Worm (Caenorhabditis elegans) whole organism, L2 larva: ENCODE results near the gene C36E6.2.

Experiments used
- C34F6.9 ChIP-seq: fragments of 150-350 bp; optimal IDR thresholded peaks from 2 replicates; lab custom pipeline; 2014; ENCODE audit warnings: missing biosample characterization, missing genetic modification characterization
- R02D3.7 ChIP-seq: fragments of 150-350 bp; optimal IDR thresholded peaks from 2 replicates; lab custom pipeline; 2014; ENCODE audit warnings: missing biosample characterization, missing genetic modification characterization
- Y55F3AM.14 ChIP-seq: fragments of 200-800 bp; sonication (Bioruptor generic); optimal IDR thresholded peaks from 2 replicates; lab custom pipeline; 2018; ENCODE audit warnings: mild to moderate bottlenecking, missing genetic modification characterization, missing compliant biosample characterization
- aly-2 ChIP-seq: fragments of 150-350 bp; optimal IDR thresholded peaks from 2 replicates; lab custom pipeline; 2014; ENCODE audit warnings: missing biosample characterization, missing genetic modification characterization
- blmp-1 ChIP-seq: sonication (generic microtip); optimal IDR thresholded peaks from 2 replicates; lab custom pipeline; 2017; ENCODE audit warnings: missing genetic modification characterization, mild to moderate bottlenecking, missing compliant biosample characterization, antibody characterized with exemption, moderate library complexity; ENCODE audit not compliant: insufficient read depth
- ceh-16 ChIP-seq: fragments of 150-350 bp; optimal IDR thresholded peaks from 2 replicates; lab custom pipeline; 2014; ENCODE audit warnings: missing biosample characterization, missing genetic modification characterization
- ceh-82 ChIP-seq: fragments of 150-350 bp; optimal IDR thresholded peaks from 2 replicates; lab custom pipeline; 2014; ENCODE audit warnings: missing biosample characterization, missing genetic modification characterization
- crh-2 ChIP-seq: sonication (generic microtip); optimal IDR thresholded peaks from 2 replicates; lab custom pipeline; 2017; ENCODE audit warnings: missing biosample characterization, missing genetic modification characterization
- dmd-4 ChIP-seq: sonication (generic microtip); optimal IDR thresholded peaks from 2 replicates; lab custom pipeline; 2017; ENCODE audit warnings: missing biosample characterization, missing genetic modification characterization
- egl-27 ChIP-seq: sonication (generic microtip); optimal IDR thresholded peaks from 3 replicates; lab custom pipeline; 2017; ENCODE audit warnings: missing biosample characterization, missing genetic modification reagents, missing genetic modification characterization
- elt-1 ChIP-seq: fragments of 150-350 bp; optimal IDR thresholded peaks from 2 replicates; lab custom pipeline; 2014; ENCODE audit warnings: missing biosample characterization, missing genetic modification characterization
- elt-3 ChIP-seq: sonication (generic microtip); optimal IDR thresholded peaks from 2 replicates; lab custom pipeline; 2017; ENCODE audit warnings: missing biosample characterization, missing genetic modification characterization
- lin-11 ChIP-seq: fragments of 150-350 bp; sonication (generic microtip); optimal IDR thresholded peaks from 2 replicates; lab custom pipeline; 2014; ENCODE audit warnings: missing biosample characterization, missing genetic modification characterization, inconsistent platforms, mixed read lengths
- lin-13 ChIP-seq: fragments of 150-350 bp; optimal IDR thresholded peaks from 2 replicates; lab custom pipeline; 2014; ENCODE audit warnings: missing biosample characterization, missing genetic modification reagents, missing genetic modification characterization
- lin-39 ChIP-seq: fragments of 150-350 bp; optimal IDR thresholded peaks from 2 replicates; lab custom pipeline; 2014; ENCODE audit warnings: missing biosample characterization, missing genetic modification reagents, missing genetic modification characterization
- lsy-2 ChIP-seq, 2 experiments: fragments of 150-350 bp in 1 of 2; sonication (generic microtip) in 1 of 2; optimal IDR thresholded peaks; 2 replicates each; lab custom pipeline; 2014 to 2017; ENCODE audit warnings: missing biosample characterization in 2 of 2, missing genetic modification characterization in 2 of 2
- mab-5 ChIP-seq: fragments of 150-350 bp; optimal IDR thresholded peaks from 2 replicates; lab custom pipeline; 2014; ENCODE audit warnings: missing biosample characterization, missing genetic modification characterization
- nhr-10 ChIP-seq: sonication (generic microtip); optimal IDR thresholded peaks from 2 replicates; lab custom pipeline; 2017; ENCODE audit warnings: missing biosample characterization, missing genetic modification characterization
- nhr-12 ChIP-seq: fragments of 150-350 bp; optimal IDR thresholded peaks from 2 replicates; lab custom pipeline; 2014; ENCODE audit warnings: missing biosample characterization, missing genetic modification characterization
- nhr-129 ChIP-seq: fragments of 150-350 bp; optimal IDR thresholded peaks from 2 replicates; lab custom pipeline; 2014; ENCODE audit warnings: missing biosample characterization, missing genetic modification characterization
- nhr-23 ChIP-seq: fragments of 150-350 bp; optimal IDR thresholded peaks from 2 replicates; lab custom pipeline; 2014; ENCODE audit warnings: missing biosample characterization, missing genetic modification reagents, missing genetic modification characterization
- nhr-237 ChIP-seq: fragments of 150-350 bp; optimal IDR thresholded peaks from 2 replicates; lab custom pipeline; 2014; ENCODE audit warnings: missing biosample characterization, missing genetic modification characterization
- nhr-6 ChIP-seq: fragments of 150-350 bp; optimal IDR thresholded peaks from 2 replicates; lab custom pipeline; 2014; ENCODE audit warnings: missing biosample characterization, missing genetic modification characterization
- nhr-77 ChIP-seq: fragments of 150-350 bp; optimal IDR thresholded peaks from 2 replicates; lab custom pipeline; 2014; ENCODE audit warnings: missing biosample characterization, missing genetic modification characterization
- sem-4 ChIP-seq: fragments of 150-350 bp; optimal IDR thresholded peaks from 2 replicates; lab custom pipeline; 2014; ENCODE audit warnings: missing biosample characterization, missing genetic modification reagents, missing genetic modification characterization
- sma-3 ChIP-seq: sonication (generic microtip); optimal IDR thresholded peaks from 2 replicates; lab custom pipeline; 2016; ENCODE audit warnings: missing genetic modification reagents, missing genetic modification characterization, missing compliant biosample characterization
- sma-9 ChIP-seq, 2 experiments: fragments of 150-350 bp in 1 of 2; sonication (generic microtip) in 1 of 2; optimal IDR thresholded peaks; 2 replicates each; lab custom pipeline; 2014 to 2016; ENCODE audit warnings: missing genetic modification characterization in 2 of 2, mild to moderate bottlenecking in 1 of 2, missing biosample characterization in 1 of 2, missing compliant biosample characterization in 1 of 2, missing genetic modification reagents in 1 of 2, moderate library complexity in 1 of 2
- snpc-4 ChIP-seq: fragments of 150-350 bp; optimal IDR thresholded peaks from 2 replicates; lab custom pipeline; 2014; ENCODE audit warnings: missing biosample characterization, missing genetic modification characterization
- unc-39 ChIP-seq: fragments of 150-350 bp; optimal IDR thresholded peaks from 2 replicates; lab custom pipeline; 2014; ENCODE audit warnings: missing biosample characterization, missing genetic modification characterization
- zag-1 ChIP-seq: fragments of 150-350 bp; optimal IDR thresholded peaks from 2 replicates; lab custom pipeline; 2014; ENCODE audit warnings: missing biosample characterization, missing genetic modification characterization
- ztf-1 ChIP-seq: fragments of 200-800 bp; sonication (Bioruptor generic); conservative IDR thresholded peaks from 2 replicates; pipeline ENCODE4 v1.3.6; 2022; ENCODE audit warnings: missing genetic modification characterization, missing compliant biosample characterization
- ztf-11 ChIP-seq: sonication (generic microtip); optimal IDR thresholded peaks from 2 replicates; lab custom pipeline; 2017; ENCODE audit warnings: missing biosample characterization, missing genetic modification characterization
- ztf-4 ChIP-seq: fragments of 150-350 bp; optimal IDR thresholded peaks from 2 replicates; lab custom pipeline; 2014; ENCODE audit warnings: missing biosample characterization, missing genetic modification characterization

C36E6.2 gene

DNA sequence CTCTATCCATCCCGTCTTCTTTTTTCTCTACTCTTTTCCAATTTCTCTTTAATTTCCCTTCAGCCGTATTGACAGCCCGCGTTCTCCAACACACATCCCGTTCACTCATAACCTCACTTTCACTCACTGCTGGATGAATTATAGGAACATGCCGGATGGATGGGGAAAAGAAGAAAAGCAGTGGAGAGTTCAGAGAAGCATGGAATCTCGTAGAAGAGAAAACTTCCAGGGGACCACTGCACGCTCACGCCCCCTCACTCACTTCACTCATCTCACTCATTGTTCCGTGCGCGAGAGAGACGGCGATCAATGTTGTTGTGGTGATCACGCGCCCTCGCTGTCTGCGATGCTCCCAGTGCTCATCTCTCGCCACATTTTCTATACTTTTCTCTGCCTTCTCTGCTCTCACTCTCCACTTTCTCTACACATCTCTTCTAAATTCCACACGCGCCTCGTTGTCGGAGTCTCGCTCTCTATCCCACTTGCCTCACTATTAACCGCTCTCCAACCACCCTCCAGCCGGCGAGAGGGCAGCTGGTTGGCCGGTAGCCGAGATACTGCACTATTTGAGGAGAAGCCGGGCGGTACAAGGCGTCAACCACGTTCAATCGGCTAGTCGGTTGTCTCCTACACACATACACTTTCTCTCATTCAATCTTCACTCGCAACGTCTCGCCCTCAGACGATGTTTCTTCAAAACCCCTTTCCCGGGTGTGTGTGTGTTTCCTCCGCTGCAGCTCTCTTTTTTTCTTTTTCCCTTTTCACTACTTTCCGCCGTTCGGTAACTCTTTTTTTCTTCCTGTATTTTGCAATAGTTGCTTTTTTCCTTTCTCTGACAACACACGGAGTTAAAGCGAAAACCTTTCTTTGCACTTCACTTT lies 28.5 kb downstream of the C36E6.2 start (continued):
- TF ChIP-seq nhr-23 (tag; lab: Kevin White, UChicago) (no peak), ztf-1 (no peak), C34F6.9 (tag; lab: Kevin White, UChicago) (peak; percentile 87), mab-5 (tag; lab: Kevin White, UChicago) (peak; percentile 88), unc-39 (tag; lab: Kevin White, UChicago) (peak; percentile 55), lin-13 (GFP tag; lab: Kevin White, UChicago) (peak; percentile 66), nhr-77 (tag; lab: Kevin White, UChicago) (peak; percentile 17), nhr-12 (tag; lab: Kevin White, UChicago) (no peak), nhr-237 (tag; lab: Kevin White, UChicago) (peak; percentile 1), blmp-1 (peak; percentile 89), nhr-10 (tag; lab: Kevin White, UChicago) (no peak), aly-2 (tag; lab: Kevin White, UChicago) (no peak), ceh-82 (tag; lab: Kevin White, UChicago) (no peak), snpc-4 (tag; lab: Kevin White, UChicago) (peak; percentile 41), ceh-16 (tag; lab: Kevin White, UChicago) (peak; percentile 58), nhr-129 (tag; lab: Kevin White, UChicago) (peak; percentile 77), zag-1 (peak; percentile 54), elt-1 (tag; lab: Kevin White, UChicago) (no peak), elt-3 (tag; lab: Kevin White, UChicago) (no peak), sem-4 (tag; lab: Kevin White, UChicago) (peak; percentile 88), nhr-6 (tag; lab: Kevin White, UChicago) (peak; percentile 77), ztf-11 (tag; lab: Kevin White, UChicago) (no peak), lin-39 (tag; lab: Kevin White, UChicago) (peak; percentile 57)

DNA sequence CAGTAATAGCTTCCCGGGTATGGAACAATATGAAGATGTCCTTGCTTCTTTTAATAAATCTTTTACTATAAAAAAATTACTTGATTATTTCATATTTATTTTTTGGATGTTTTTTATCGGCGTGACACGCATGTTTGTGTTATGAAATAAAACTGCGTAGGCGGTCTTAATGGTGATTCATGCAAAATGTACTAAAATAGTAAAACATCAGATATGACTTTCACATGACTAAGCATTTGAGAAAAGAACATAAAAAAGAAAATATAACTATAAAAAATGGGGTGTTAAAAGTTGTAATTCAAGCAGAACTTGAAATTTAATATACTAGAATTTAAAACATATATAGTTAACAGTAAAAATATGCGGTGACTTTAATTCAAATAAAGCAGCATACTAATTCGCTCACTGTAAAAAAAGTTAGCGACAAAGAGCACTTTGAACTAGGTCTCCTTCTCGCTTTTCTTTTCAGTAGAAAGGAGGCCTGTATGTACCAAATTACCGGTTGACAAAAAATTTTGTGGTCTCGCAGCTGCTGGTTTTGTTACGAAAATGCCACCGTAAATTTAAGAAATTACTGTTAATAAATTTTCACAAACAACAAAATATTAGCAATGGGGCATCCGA lies 30.5 kb downstream of the C36E6.2 start:
- no peak for TF ChIP-seq nhr-129 (tag; lab: Kevin White, UChicago)
- TF ChIP-seq ztf-4: peak; percentile 65
- TF ChIP-seq C34F6.9 (tag; lab: Kevin White, UChicago): peak; percentile 18

- TF ChIP-seq lin-11 (tag; lab: Kevin White, UChicago) (no peak), crh-2 (tag; lab: Kevin White, UChicago) (no peak), nhr-77 (tag; lab: Kevin White, UChicago) (no peak), nhr-129 (tag; lab: Kevin White, UChicago) (no peak), ztf-4 (no peak), sma-3 (GFP tag; lab: Kevin White, UChicago) (no peak), ceh-16 (tag; lab: Kevin White, UChicago) (no peak), nhr-12 (tag; lab: Kevin White, UChicago) (no peak), dmd-4 (no peak), nhr-6 (tag; lab: Kevin White, UChicago) (no peak), egl-27 (tag; lab: Kevin White, UChicago) (no peak), elt-1 (tag; lab: Kevin White, UChicago) (no peak), aly-2 (tag; lab: Kevin White, UChicago) (no peak), lin-39 (tag; lab: Kevin White, UChicago) (no peak), R02D3.7 (no peak), Y55F3AM.14 (GFP tag; lab: Kevin White, UChicago) (no peak), lsy-2 (tag; optimal IDR thresholded peaks at IDR 0.05; lab: Kevin White, UChicago) (no peak)
Measured at ce11 chrX:17486735-17487134, 35.3 kb downstream of the C36E6.2 start, which contains the start of gene npr-24. Gene npr-24, minus strand, starts transcription at chrX:17486835.

- TF ChIP-seq sma-9 (GFP tag; optimal IDR thresholded peaks at IDR 0.05; lab: Kevin White, UChicago): peak; percentile 41
- TF ChIP-seq sma-9 (tag; optimal IDR thresholded peaks at IDR 0.05; lab: Kevin White, UChicago): no peak
- TF ChIP-seq zag-1: no peak
Measured at ce11 chrX:17502246-17502645, 50.8 kb downstream of the C36E6.2 start.
